Fruit fly (Drosophila melanogaster): ENCODE measurements around the gene Epg5.

dm6 chr3R:18732381-18732780, 26.3 kb downstream of the Epg5 start, which contains the start of gene CG14302:
- TF ChIP-seq CTCF (optimal IDR thresholded peaks at IDR 0.05) (no peak), CG8478 (optimal IDR thresholded peaks at IDR 0.05) (no peak)

Measured in S2 (cell line).